Fruit fly (Drosophila melanogaster): ENCODE measurements around the gene Npc2b.

DNA sequence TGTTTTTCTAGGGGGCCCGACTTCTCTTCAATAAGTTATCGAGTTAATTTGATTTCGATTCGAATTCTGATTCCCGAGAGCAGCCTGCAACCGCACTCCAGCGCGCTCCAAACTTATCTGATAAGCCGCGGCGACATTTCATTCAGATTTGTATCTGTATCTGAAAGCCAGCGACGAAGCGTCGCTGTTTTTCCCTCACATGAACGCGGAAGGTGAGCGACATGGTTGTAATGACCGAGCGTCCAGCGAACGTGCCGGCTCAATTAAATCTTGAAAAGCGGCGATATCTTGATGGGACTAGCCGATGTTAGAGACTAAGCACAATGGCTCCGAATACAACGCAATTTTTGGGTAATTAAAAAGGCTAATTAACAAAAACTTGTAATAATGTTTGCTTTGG lies 13.7 kb downstream of the Npc2b start, which contains the start of gene PK1-R:
- TF ChIP-seq psq (optimal IDR thresholded peaks at IDR 0.05) (no peak), Sin3A (optimal IDR thresholded peaks at IDR 0.05) (no peak), h (optimal IDR thresholded peaks at IDR 0.05) (no peak), Myc (optimal IDR thresholded peaks at IDR 0.05) (no peak), ttk (optimal IDR thresholded peaks at IDR 0.05) (no peak)
